Worm (Caenorhabditis elegans) whole organism, L4 larva: ENCODE data around the gene sre-6.

ENCODE experiments used
- F10B5.3 ChIP-seq: sonication (generic microtip); optimal IDR thresholded peaks from 2 replicates; lab custom pipeline; 2016; ENCODE audit warnings: mild to moderate bottlenecking, missing genetic modification characterization, missing compliant biosample characterization
- F26F4.8 ChIP-seq: fragments of 200-800 bp; sonication (Bioruptor generic); conservative IDR thresholded peaks from 2 replicates; pipeline ENCODE4 v1.3.6; 2022; ENCODE audit warnings: missing genetic modification characterization, missing compliant biosample characterization
- T26A8.4 ChIP-seq: fragments of 200-800 bp; sonication (Bioruptor generic); IDR thresholded peaks from 2 replicates; pipeline ENCODE4 v1.3.6; 2022; ENCODE audit warnings: missing genetic modification characterization, missing compliant biosample characterization
- Y75B8A.6 ChIP-seq: fragments of 200-800 bp; sonication (Bioruptor generic); IDR thresholded peaks from 2 replicates; pipeline ENCODE4 v1.3.6; 2022; ENCODE audit warnings: missing genetic modification reagents, missing genetic modification characterization, missing compliant biosample characterization
- ZK337.2 ChIP-seq: fragments of 200-800 bp; sonication (Bioruptor generic); IDR thresholded peaks from 2 replicates; pipeline ENCODE4 v1.3.6; 2022; ENCODE audit warnings: missing genetic modification reagents, missing genetic modification characterization, missing compliant biosample characterization
- aha-1 ChIP-seq: fragments of 150-350 bp; peaks from one replicate; lab custom pipeline; 2014; ENCODE audit warnings: missing biosample characterization, missing genetic modification characterization
- arid-1 ChIP-seq: fragments of 200-800 bp; sonication (Bioruptor generic); conservative IDR thresholded peaks from 2 replicates; pipeline ENCODE4 v1.3.6; 2022; ENCODE audit warnings: missing genetic modification reagents, missing genetic modification characterization, missing compliant biosample characterization
- ceh-28 ChIP-seq: fragments of 150-350 bp; optimal IDR thresholded peaks from 2 replicates; lab custom pipeline; 2014; ENCODE audit warnings: missing biosample characterization, missing genetic modification reagents, missing genetic modification characterization
- ceh-62 ChIP-seq: sonication (generic microtip); optimal IDR thresholded peaks from 2 replicates; lab custom pipeline; 2017; ENCODE audit warnings: missing biosample characterization, missing genetic modification characterization
- ceh-82 ChIP-seq: sonication (generic microtip); optimal IDR thresholded peaks from 2 replicates; lab custom pipeline; 2017; ENCODE audit warnings: missing biosample characterization, missing genetic modification characterization
- ces-1 ChIP-seq: fragments of 150-350 bp; sonication (generic microtip); optimal IDR thresholded peaks from 4 replicates; lab custom pipeline; 2014; ENCODE audit warnings: missing biosample characterization, missing genetic modification reagents, missing genetic modification characterization
- cey-2 ChIP-seq: sonication (generic microtip); optimal IDR thresholded peaks from 3 replicates; lab custom pipeline; 2017; ENCODE audit warnings: missing genetic modification characterization, mild to moderate bottlenecking, missing compliant biosample characterization, antibody characterized with exemption, borderline replicate concordance; ENCODE audit not compliant: insufficient read depth
- daf-12 ChIP-seq: fragments of 150-350 bp; optimal IDR thresholded peaks from 2 replicates; lab custom pipeline; 2014; ENCODE audit warnings: missing biosample characterization, missing genetic modification reagents, missing genetic modification characterization
- daf-8 ChIP-seq: fragments of 200-800 bp; sonication (Bioruptor generic); IDR thresholded peaks from 2 replicates; pipeline ENCODE4 v1.3.6; 2022; ENCODE audit warnings: missing genetic modification characterization, missing compliant biosample characterization
- dmd-8 ChIP-seq: fragments of 200-800 bp; sonication (Bioruptor generic); IDR thresholded peaks from 2 replicates; pipeline ENCODE4 v1.3.6; 2022; ENCODE audit warnings: missing genetic modification characterization, missing compliant biosample characterization
- dmd-9 ChIP-seq: fragments of 200-800 bp; sonication (Bioruptor generic); IDR thresholded peaks from 2 replicates; pipeline ENCODE4 v1.3.6; 2022; ENCODE audit warnings: missing genetic modification reagents, missing genetic modification characterization, missing compliant biosample characterization
- dpl-1 ChIP-seq: fragments of 150-350 bp; optimal IDR thresholded peaks from 2 replicates; lab custom pipeline; 2014; ENCODE audit warnings: missing biosample characterization, missing genetic modification reagents, missing genetic modification characterization
- gei-8 ChIP-seq: fragments of 200-800 bp; sonication (Bioruptor generic); optimal IDR thresholded peaks from 2 replicates; lab custom pipeline; 2018; ENCODE audit warnings: mild to moderate bottlenecking, missing genetic modification characterization, missing compliant biosample characterization
- jun-1 ChIP-seq: fragments of 150-350 bp; optimal IDR thresholded peaks from 2 replicates; lab custom pipeline; 2014; ENCODE audit warnings: missing biosample characterization, missing genetic modification reagents, missing genetic modification characterization
- lim-7 ChIP-seq: fragments of 200-800 bp; sonication (Bioruptor generic); IDR thresholded peaks from 2 replicates; pipeline ENCODE4 v1.3.6; 2022; ENCODE audit warnings: missing genetic modification characterization, missing compliant biosample characterization
- lin-15B ChIP-seq: fragments of 150-350 bp; sonication (generic microtip); optimal IDR thresholded peaks from 3 replicates; lab custom pipeline; 2014; ENCODE audit warnings: missing biosample characterization, missing genetic modification characterization
- lir-3 ChIP-seq: sonication (generic microtip); optimal IDR thresholded peaks from 2 replicates; lab custom pipeline; 2016; ENCODE audit warnings: mild to moderate bottlenecking, missing genetic modification characterization, missing compliant biosample characterization
- lsy-2 ChIP-seq, 2 experiments: fragments of 150-350 bp in 1 of 2; sonication (generic microtip) in 1 of 2; optimal IDR thresholded peaks; 2 replicates each; lab custom pipeline; 2014 to 2017; ENCODE audit warnings: missing biosample characterization in 2 of 2, missing genetic modification characterization in 2 of 2
- mdl-1 ChIP-seq, 2 experiments: fragments of 150-350 bp in 1 of 2; sonication (generic microtip) in 1 of 2; optimal IDR thresholded peaks; 2 replicates each; lab custom pipeline; 2014 to 2017; ENCODE audit warnings: missing biosample characterization in 2 of 2, missing genetic modification characterization in 2 of 2
- mep-1 ChIP-seq: fragments of 150-350 bp; sonication (generic microtip); optimal IDR thresholded peaks from 3 replicates; lab custom pipeline; 2014; ENCODE audit warnings: missing biosample characterization, missing genetic modification characterization
- mes-2 ChIP-seq: sonication (generic microtip); optimal IDR thresholded peaks from 2 replicates; lab custom pipeline; 2016; ENCODE audit warnings: missing genotype, mild to moderate bottlenecking, missing genetic modification characterization, missing compliant biosample characterization; ENCODE audit not compliant: poor library complexity, severe bottlenecking
- mxl-2 ChIP-seq: fragments of 200-800 bp; sonication (Bioruptor generic); conservative IDR thresholded peaks from 2 replicates; pipeline ENCODE4 v1.3.6; 2022; ENCODE audit warnings: missing genetic modification reagents, missing genetic modification characterization, missing compliant biosample characterization
- nhr-10 ChIP-seq: fragments of 150-350 bp; optimal IDR thresholded peaks from 2 replicates; lab custom pipeline; 2014; ENCODE audit warnings: missing biosample characterization, missing genetic modification characterization
- nhr-102 ChIP-seq: sonication (generic microtip); optimal IDR thresholded peaks from 2 replicates; lab custom pipeline; 2016; ENCODE audit warnings: mild to moderate bottlenecking, missing genetic modification characterization, moderate library complexity, missing compliant biosample characterization
- nhr-41 ChIP-seq: fragments of 200-800 bp; sonication (Bioruptor generic); IDR thresholded peaks from 2 replicates; pipeline ENCODE4 v1.3.6; 2022; ENCODE audit warnings: missing genetic modification reagents, missing genetic modification characterization, missing compliant biosample characterization
- nhr-42 ChIP-seq: fragments of 200-800 bp; sonication (Bioruptor generic); IDR thresholded peaks from 2 replicates; pipeline ENCODE4 v1.3.6; 2022; ENCODE audit warnings: missing genetic modification characterization, missing compliant biosample characterization
- nhr-6 ChIP-seq: fragments of 150-350 bp; optimal IDR thresholded peaks from 2 replicates; lab custom pipeline; 2014; ENCODE audit warnings: missing biosample characterization, missing genetic modification characterization
- pha-4 ChIP-seq, 2 experiments: fragments of 150-350 bp in 1 of 2; fragments of 200-800 bp in 1 of 2; sonication (Bioruptor generic) in 1 of 2; IDR thresholded peaks in 1 of 2; optimal IDR thresholded peaks in 1 of 2; 2 replicates each; pipeline versions ENCODE4 v1.3.6 to Lab custom; 2014 to 2022; ENCODE audit warnings: missing genetic modification characterization in 2 of 2, missing genetic modification reagents in 2 of 2, missing biosample characterization in 1 of 2, missing compliant biosample characterization in 1 of 2
- pqm-1 ChIP-seq: sonication (generic microtip); optimal IDR thresholded peaks from 2 replicates; lab custom pipeline; 2017; ENCODE audit warnings: missing biosample characterization, missing genetic modification characterization
- set-16 ChIP-seq: fragments of 200-800 bp; sonication (Bioruptor generic); IDR thresholded peaks from 2 replicates; pipeline ENCODE4 v1.3.6; 2022; ENCODE audit warnings: missing genetic modification reagents, missing genetic modification characterization, missing compliant biosample characterization
- snpc-1.2 ChIP-seq: fragments of 200-800 bp; sonication (Bioruptor generic); IDR thresholded peaks from 2 replicates; pipeline ENCODE4 v1.3.6; 2022; ENCODE audit warnings: missing genetic modification reagents, missing genetic modification characterization, missing compliant biosample characterization
- snpc-4 ChIP-seq: fragments of 150-350 bp; optimal IDR thresholded peaks from 2 replicates; lab custom pipeline; 2014; ENCODE audit warnings: missing biosample characterization, missing genetic modification characterization
- spr-1 ChIP-seq: sonication (generic microtip); optimal IDR thresholded peaks from 2 replicates; lab custom pipeline; 2016; ENCODE audit warnings: mild to moderate bottlenecking, missing genetic modification characterization, missing compliant biosample characterization
- spr-3 ChIP-seq: fragments of 200-800 bp; sonication (Bioruptor generic); optimal IDR thresholded peaks from 2 replicates; lab custom pipeline; 2018; ENCODE audit warnings: mild to moderate bottlenecking, missing genetic modification characterization, missing compliant biosample characterization
- tag-97 ChIP-seq: fragments of 200-800 bp; sonication (Bioruptor generic); IDR thresholded peaks from 2 replicates; pipeline ENCODE4 v1.3.6; 2022; ENCODE audit warnings: missing genetic modification characterization, missing compliant biosample characterization
- unc-39 ChIP-seq: sonication (generic microtip); optimal IDR thresholded peaks from 2 replicates; lab custom pipeline; 2017; ENCODE audit warnings: missing biosample characterization, missing genetic modification characterization
- unc-62 ChIP-seq, 3 experiments: fragments of 150-350 bp in 1 of 3; sonication (generic microtip); optimal IDR thresholded peaks in 2 of 3; peaks in 1 of 3; 1 replicate in 1 of 3; 2 replicates in 2 of 3; lab custom pipeline; 2014 to 2017; ENCODE audit warnings: missing biosample characterization in 3 of 3, missing genetic modification characterization in 3 of 3, missing genetic modification reagents in 3 of 3, missing genotype in 1 of 3
- vab-7 ChIP-seq: fragments of 200-800 bp; sonication (Bioruptor generic); IDR thresholded peaks from 2 replicates; pipeline ENCODE4 v1.3.6; 2022; ENCODE audit warnings: missing genetic modification reagents, missing genetic modification characterization, missing compliant biosample characterization
- zag-1 ChIP-seq: fragments of 150-350 bp; optimal IDR thresholded peaks from 2 replicates; lab custom pipeline; 2014; ENCODE audit warnings: missing biosample characterization, missing genetic modification characterization
- zfp-2 ChIP-seq: sonication (generic microtip); optimal IDR thresholded peaks from 2 replicates; lab custom pipeline; 2016; ENCODE audit warnings: mild to moderate bottlenecking, missing genetic modification characterization, missing compliant biosample characterization
- zip-11 ChIP-seq: fragments of 200-800 bp; sonication (Bioruptor generic); IDR thresholded peaks from 2 replicates; pipeline ENCODE4 v1.3.6; 2022; ENCODE audit warnings: missing genetic modification characterization, missing compliant biosample characterization
- zip-2 ChIP-seq: fragments of 150-350 bp; optimal IDR thresholded peaks from 2 replicates; lab custom pipeline; 2014; ENCODE audit warnings: missing biosample characterization, missing genetic modification characterization
- ztf-7 ChIP-seq: fragments of 150-350 bp; optimal IDR thresholded peaks from 2 replicates; lab custom pipeline; 2014; ENCODE audit warnings: missing biosample characterization, missing genetic modification characterization

The sre-6 gene

ce11 chrV:10743649-10744048 is 18.9 kb downstream of the sre-6 start, which contains the start of gene srj-22:
Gene srj-22, minus strand, starts transcription at chrV:10743749.
- TF ChIP-seq jun-1 (tag; lab: Kevin White, UChicago) = no peak
- TF ChIP-seq nhr-6 (tag; lab: Kevin White, UChicago) = no peak
- TF ChIP-seq ceh-82 (tag; lab: Kevin White, UChicago) = no peak
- no peak for TF ChIP-seq vab-7 (GFP tag; lab: Robert Waterston, UW)
- TF ChIP-seq lsy-2 (tag; optimal IDR thresholded peaks at IDR 0.05; lab: Kevin White, UChicago) = no peak
- TF ChIP-seq daf-8 (GFP tag; lab: Robert Waterston, UW) = no peak
- no peak for TF ChIP-seq set-16 (GFP tag; lab: Robert Waterston, UW)
- TF ChIP-seq zfp-2 (tag; lab: Kevin White, UChicago) = no peak
- no peak for TF ChIP-seq nhr-41 (GFP tag; lab: Robert Waterston, UW)
- TF ChIP-seq pha-4 (GFP tag; IDR thresholded peaks at IDR 0.05; lab: Robert Waterston, UW) = no peak
- no peak for TF ChIP-seq pha-4 (tag; optimal IDR thresholded peaks at IDR 0.05; lab: Kevin White, UChicago)

DNA sequence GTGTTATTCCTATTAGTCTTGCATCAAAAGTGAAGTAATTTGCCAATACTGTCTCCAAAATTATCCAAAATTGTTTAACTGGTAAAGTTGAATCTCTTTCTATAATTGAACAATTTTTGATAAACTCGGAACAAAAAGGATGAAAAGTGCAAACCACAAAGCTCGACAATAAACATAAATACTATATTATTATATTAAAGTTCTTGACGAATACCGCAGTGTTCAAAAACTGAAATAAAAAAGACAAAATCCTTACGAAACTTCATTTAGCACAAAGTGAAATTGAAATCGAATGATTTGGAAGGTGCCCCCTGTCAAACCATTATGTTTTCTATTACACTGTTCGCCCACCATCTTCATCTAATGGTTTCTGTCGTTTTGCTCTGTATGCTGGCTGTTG is 21.2 kb downstream of the sre-6 start, which contains the start of gene ZC302.3:
Gene ZC302.3 (minus strand): TSS at position 101 of the 400 bp plus-strand sequence.
- no peak for TF ChIP-seq mes-2

DNA sequence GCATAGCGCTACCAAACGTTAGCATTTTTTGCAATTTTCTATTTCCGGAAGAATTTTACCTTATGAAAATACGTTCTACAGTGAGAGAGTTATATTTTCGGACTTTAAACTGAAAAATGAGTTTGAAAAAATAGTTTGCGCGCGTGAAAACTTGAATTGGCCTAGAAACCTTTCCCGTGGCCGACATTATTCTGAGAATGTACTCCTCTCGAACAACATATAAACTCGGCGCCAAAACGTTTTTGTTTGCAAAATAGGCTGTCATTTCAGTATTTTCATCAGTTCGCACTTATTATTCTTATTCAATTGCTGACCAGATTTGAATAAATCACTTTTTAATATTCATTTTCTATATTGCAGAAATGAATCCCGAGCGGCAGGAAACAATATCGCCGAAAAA is 25.8 kb downstream of the sre-6 start, which contains the start of the genes mre-11 and wdr-5.3:
Gene mre-11 (minus strand): TSS at position 113 of the 400 bp plus-strand sequence.
Gene wdr-5.3 (plus strand): TSS at position 361 of the 400 bp plus-strand sequence.
- TF ChIP-seq dmd-8 (no peak), F26F4.8 (GFP tag; lab: Robert Waterston, UW) (no peak), snpc-4 (tag; lab: Kevin White, UChicago) (no peak), ZK337.2 (GFP tag; lab: Robert Waterston, UW) (peak; percentile 74), arid-1 (GFP tag; lab: Robert Waterston, UW) (no peak), F10B5.3 (no peak), T26A8.4 (GFP tag; lab: Robert Waterston, UW) (no peak), ceh-28 (tag; lab: Kevin White, UChicago) (no peak), lsy-2 (tag; optimal IDR thresholded peaks at IDR 0.05; lab: Kevin White, UChicago) (no peak), daf-12 (tag; lab: Kevin White, UChicago) (no peak), unc-39 (tag; lab: Kevin White, UChicago) (no peak), lim-7 (GFP tag; lab: Robert Waterston, UW) (no peak), Y75B8A.6 (GFP tag; lab: Robert Waterston, UW) (no peak), cey-2 (tag; lab: Kevin White, UChicago) (no peak), lir-3 (tag; lab: Kevin White, UChicago) (no peak), lin-15B (tag; lab: Kevin White, UChicago) (no peak), aha-1 (tag; lab: Kevin White, UChicago) (peak; percentile 52), unc-62 (GFP tag; optimal IDR thresholded peaks at IDR 0.05 in 1 of 2; lab: Kevin White, UChicago) (no peak), unc-62 (tag; optimal IDR thresholded peaks at IDR 0.05; lab: Kevin White, UChicago) (no peak), spr-3 (GFP tag; lab: Kevin White, UChicago) (no peak), ceh-62 (no peak), ztf-7 (tag; lab: Kevin White, UChicago) (no peak), nhr-10 (tag; lab: Kevin White, UChicago) (no peak), gei-8 (no peak), zag-1 (tag; lab: Kevin White, UChicago) (no peak), zip-2 (tag; lab: Kevin White, UChicago) (no peak), pqm-1 (tag; lab: Kevin White, UChicago) (no peak), ces-1 (GFP tag; lab: Kevin White, UChicago) (no peak), dmd-9 (0 out of 2 replicates have a peak, but pooled peaks have one; percentile 26), spr-1 (no peak), mdl-1 (tag; optimal IDR thresholded peaks at IDR 0.05; lab: Kevin White, UChicago) (peak in 1 of 2 experiments; percentile 6), snpc-1.2 (no peak), dpl-1 (peak; percentile 94), mxl-2 (GFP tag; lab: Robert Waterston, UW) (no peak), nhr-42 (no peak), zip-11 (GFP tag; lab: Robert Waterston, UW) (no peak), nhr-102 (no peak), nhr-6 (tag; lab: Kevin White, UChicago) (peak; percentile 65), tag-97 (no peak), mep-1 (no peak)
